Worm (Caenorhabditis elegans) whole organism, midembryonic: ENCODE data around the gene ifta-1.

Experiments used
- cog-1 ChIP-seq: sonication (generic microtip); optimal IDR thresholded peaks from 2 replicates; lab custom pipeline; 2016; ENCODE audit warnings: missing genetic modification characterization, missing compliant biosample characterization
- flt-1 ChIP-seq: fragments of 200-800 bp; sonication (Bioruptor generic); IDR thresholded peaks from 2 replicates; pipeline ENCODE4 v1.3.6; 2022; ENCODE audit warnings: missing genetic modification characterization, missing compliant biosample characterization
- klf-2 ChIP-seq: fragments of 200-800 bp; sonication (Bioruptor generic); conservative IDR thresholded peaks from 2 replicates; pipeline ENCODE4 v1.3.6; 2022; ENCODE audit warnings: missing genetic modification reagents, missing genetic modification characterization, missing compliant biosample characterization
- med-1 ChIP-seq: sonication (generic microtip); optimal IDR thresholded peaks from 2 replicates; lab custom pipeline; 2017; ENCODE audit warnings: missing genetic modification characterization, mild to moderate bottlenecking, missing compliant biosample characterization, antibody characterized with exemption, missing genetic modification reagents; ENCODE audit not compliant: insufficient read depth
- tab-1 ChIP-seq: fragments of 200-800 bp; sonication (Bioruptor generic); IDR thresholded peaks from 2 replicates; pipeline ENCODE4 v1.3.6; 2022; ENCODE audit warnings: missing genetic modification characterization, missing compliant biosample characterization
- ztf-23 ChIP-seq: fragments of 200-800 bp; sonication (Bioruptor generic); IDR thresholded peaks from 2 replicates; pipeline ENCODE4 v1.3.6; 2022; ENCODE audit warnings: missing genetic modification reagents, missing genetic modification characterization, missing compliant biosample characterization

- TF ChIP-seq ztf-23 (no peak), tab-1 (GFP tag; lab: Robert Waterston, UW) (no peak), flt-1 (GFP tag; lab: Robert Waterston, UW) (no peak), klf-2 (GFP tag; lab: Robert Waterston, UW) (no peak), cog-1 (tag; lab: Kevin White, UChicago) (no peak), med-1 (GFP tag; lab: Kevin White, UChicago) (no peak)
These were observed 39.8 kb downstream of the ifta-1 start for ce11 chrX:5512707-5513106.
